Worm (Caenorhabditis elegans): ENCODE measurements around the gene K09C6.10.
"Not testable (repeated sequence)": the region's sequence is repeated elsewhere in the genome, so short reads cannot be mapped to it uniquely, and the experiment has no call there.

The K09C6.10 gene

ce11 chrV:842611-843010 lies 3.4 kb downstream of the K09C6.10 start:
- no peak for TF ChIP-seq tbx-9 (tag; optimal IDR thresholded peaks at IDR 0.05; ENCODE audit: borderline replicate concordance)
- 0 out of 2 replicates have a peak, but pooled peaks have one; percentile 14 for TF ChIP-seq D2030.7 (GFP tag; IDR thresholded peaks at IDR 0.05)
- TF ChIP-seq T07F8.4 (tag; optimal IDR thresholded peaks at IDR 0.05): no peak
- TF ChIP-seq zfh-2 (GFP tag; conservative IDR thresholded peaks at IDR 0.05): peak; percentile 89
- TF ChIP-seq nhr-120 (GFP tag; IDR thresholded peaks at IDR 0.05): no peak
- TF ChIP-seq mcd-1 (GFP tag; IDR thresholded peaks at IDR 0.05): peak; percentile 59; the same call in 1 of the 2 replicates
- no peak for TF ChIP-seq ztf-28 (GFP tag; IDR thresholded peaks at IDR 0.05)
- peak; percentile 100 for TF ChIP-seq egrh-3 (GFP tag; IDR thresholded peaks at IDR 0.05)
- no peak for TF ChIP-seq chd-7 (tag; optimal IDR thresholded peaks at IDR 0.05)
- TF ChIP-seq F10E7.11 (tag; optimal IDR thresholded peaks at IDR 0.05): no peak
- TF ChIP-seq ekl-4 (GFP tag; IDR thresholded peaks at IDR 0.05): no peak

ce11 chrV:843118-843517 lies 3.9 kb downstream of the K09C6.10 start, which contains the start of gene K09C6.8:
TSS of gene K09C6.8 (minus strand) at chrV:843218.
- TF ChIP-seq mes-4 (tag; optimal IDR thresholded peaks at IDR 0.05); madf-3 (GFP tag; IDR thresholded peaks at IDR 0.05); F57C9.4 (tag; optimal IDR thresholded peaks at IDR 0.05): not testable (repeated sequence)

ce11 chrV:847521-847920 lies 8.3 kb downstream of the K09C6.10 start, which contains the start of gene srbc-13:
TSS of gene srbc-13 (plus strand) at chrV:847821.
- no peak for TF ChIP-seq snpc-1.1 (tag; optimal IDR thresholded peaks at IDR 0.05; ENCODE audit: insufficient read depth)
- no peak for TF ChIP-seq zfh-2 (GFP tag; conservative IDR thresholded peaks at IDR 0.05)
- no peak for TF ChIP-seq mel-28 (tag; optimal IDR thresholded peaks at IDR 0.05; ENCODE audit: borderline replicate concordance)
- no peak for TF ChIP-seq hrde-1 (tag; optimal IDR thresholded peaks at IDR 0.05; ENCODE audit: borderline replicate concordance)
- TF ChIP-seq efl-1 (GFP tag; optimal IDR thresholded peaks at IDR 0.05): no peak
- no peak for TF ChIP-seq him-1 (tag; optimal IDR thresholded peaks at IDR 0.05)
- no peak for TF ChIP-seq chd-7 (tag; optimal IDR thresholded peaks at IDR 0.05)
- no peak for TF ChIP-seq C17E4.6 (GFP tag; IDR thresholded peaks at IDR 0.05)
- TF ChIP-seq mes-4 (tag; optimal IDR thresholded peaks at IDR 0.05): no peak
- no peak for TF ChIP-seq rcor-1 (GFP tag; IDR thresholded peaks at IDR 0.05)
- TF ChIP-seq ekl-4 (GFP tag; IDR thresholded peaks at IDR 0.05): no peak
- no peak for TF ChIP-seq ceh-58 (GFP tag; IDR thresholded peaks at IDR 0.05)
- TF ChIP-seq hsf-1 (GFP tag; IDR thresholded peaks at IDR 0.05): no peak
- no peak for TF ChIP-seq akir-1 (GFP tag; optimal IDR thresholded peaks at IDR 0.05)

- TF ChIP-seq ceh-27 (GFP tag; optimal IDR thresholded peaks at IDR 0.05) (no peak), hlh-26 (GFP tag; conservative IDR thresholded peaks at IDR 0.05) (no peak), ama-1 (optimal IDR thresholded peaks at IDR 0.05) (no peak), ama-1 (GFP tag; optimal IDR thresholded peaks at IDR 0.05) (no peak), lsy-27 (tag; optimal IDR thresholded peaks at IDR 0.05; ENCODE audit: borderline replicate concordance, insufficient read depth) (no peak), Y53F4B.3 (GFP tag; IDR thresholded peaks at IDR 0.05) (no peak), F52B5.7 (tag; optimal IDR thresholded peaks at IDR 0.05) (no peak), lin-26 (GFP tag; IDR thresholded peaks at IDR 0.05) (no peak), nfyb-1 (GFP tag; IDR thresholded peaks at IDR 0.05) (no peak), atf-7 (tag; optimal IDR thresholded peaks at IDR 0.05) (no peak), Y53G8AR.9 (GFP tag; conservative IDR thresholded peaks at IDR 0.05) (no peak), ceh-58 (GFP tag; IDR thresholded peaks at IDR 0.05) (no peak), athp-1 (tag; optimal IDR thresholded peaks at IDR 0.05) (no peak)
These were observed 9.8 kb downstream of the K09C6.10 start for ce11 chrV:849042-849441.
